Worm (Caenorhabditis elegans): ENCODE measurements around the gene C28A5.2.

ce11 chrIII:4482986-4483385 is 43.6 kb upstream of the C28A5.2 start:
- TF ChIP-seq mec-3 (tag; optimal IDR thresholded peaks at IDR 0.05; ENCODE audit: borderline replicate concordance) (no peak), unc-86 (tag; optimal IDR thresholded peaks at IDR 0.05) (no peak), hlh-30 (tag; optimal IDR thresholded peaks at IDR 0.05; ENCODE audit: insufficient read depth) (no peak), C08G9.2 (tag; optimal IDR thresholded peaks at IDR 0.05) (no peak), pax-1 (tag; optimal IDR thresholded peaks at IDR 0.05) (no peak), hlh-13 (GFP tag; optimal IDR thresholded peaks at IDR 0.05) (no peak), K09A11.1 (tag; optimal IDR thresholded peaks at IDR 0.05; ENCODE audit: insufficient read depth) (no peak), nhr-11 (tag; optimal IDR thresholded peaks at IDR 0.05) (no peak), nfya-1 (tag; optimal IDR thresholded peaks at IDR 0.05) (no peak), pqm-1 (tag; optimal IDR thresholded peaks at IDR 0.05) (no peak), T23F11.4 (GFP tag; optimal IDR thresholded peaks at IDR 0.05) (no peak), fkh-10 (GFP tag; optimal IDR thresholded peaks at IDR 0.05) (no peak)

Measured in whole organism, late embryonic.